Fruit fly (Drosophila melanogaster): Measurements from ENCODE around the gene AttD.

dm6 chr3R:17591831-17592230 lies 33.2 kb upstream of the AttD start:
- no peak for TF ChIP-seq Sin3A (optimal IDR thresholded peaks at IDR 0.05)
- no peak for TF ChIP-seq insv (optimal IDR thresholded peaks at IDR 0.05)
- TF ChIP-seq Myc (optimal IDR thresholded peaks at IDR 0.05) = no peak
- TF ChIP-seq h (optimal IDR thresholded peaks at IDR 0.05) = no peak
- TF ChIP-seq psq (optimal IDR thresholded peaks at IDR 0.05) = no peak
- TF ChIP-seq ttk (optimal IDR thresholded peaks at IDR 0.05) = no peak

Measured in Kc167 (cell line).